Fruit fly (Drosophila melanogaster) whole organism, embryonic: ENCODE measurements around the gene Sld5.

Source experiments
- CG11696 ChIP-seq: fragments of 200-800 bp; sonication (Bioruptor generic); IDR thresholded peaks from 2 replicates; pipeline ENCODE4 v1.3.6; 2022; ENCODE audit warnings: missing biosample characterization, missing genetic modification characterization
- CG12071 ChIP-seq: fragments of 200-800 bp; sonication (Bioruptor generic); optimal IDR thresholded peaks from 3 replicates; lab custom pipeline; 2018; ENCODE audit warnings: missing biosample characterization, mild to moderate bottlenecking, missing genetic modification characterization
- CG13123 ChIP-seq: fragments of 200-800 bp; sonication (Bioruptor generic); optimal IDR thresholded peaks from 2 replicates; lab custom pipeline; 2016; ENCODE audit warnings: missing biosample characterization, missing genetic modification characterization
- CG13894 ChIP-seq: fragments of 200-800 bp; sonication (Bioruptor generic); optimal IDR thresholded peaks from 3 replicates; lab custom pipeline; 2018; ENCODE audit warnings: missing biosample characterization, mild to moderate bottlenecking, missing genetic modification characterization, moderate library complexity
- CG14667 ChIP-seq: fragments of 200-800 bp; sonication (Bioruptor generic); IDR thresholded peaks from 2 replicates; pipeline ENCODE4 v1.3.6; 2022; ENCODE audit warnings: missing biosample characterization, missing genetic modification characterization
- CG15601 ChIP-seq: fragments of 200-800 bp; sonication (Bioruptor generic); optimal IDR thresholded peaks from 3 replicates; lab custom pipeline; 2019; ENCODE audit warnings: missing biosample characterization, mild to moderate bottlenecking, missing genetic modification characterization, moderate library complexity
- CG16779 ChIP-seq: fragments of 200-800 bp; sonication (Bioruptor generic); IDR thresholded peaks from 2 replicates; pipeline ENCODE4 v1.3.6; 2022; ENCODE audit warnings: missing biosample characterization, missing genetic modification characterization
- CG18764 ChIP-seq: fragments of 200-800 bp; sonication (Bioruptor generic); optimal IDR thresholded peaks from 3 replicates; lab custom pipeline; 2016; ENCODE audit warnings: missing biosample characterization, missing genetic modification characterization
- CG2120 ChIP-seq: fragments of 200-800 bp; sonication (Bioruptor generic); optimal IDR thresholded peaks from 3 replicates; lab custom pipeline; 2016; ENCODE audit warnings: missing biosample characterization, missing genetic modification characterization
- CG3838 ChIP-seq: fragments of 200-800 bp; sonication (Bioruptor generic); optimal IDR thresholded peaks from 3 replicates; lab custom pipeline; 2016; ENCODE audit warnings: missing biosample characterization, missing genetic modification characterization
- CG42726 ChIP-seq: fragments of 200-800 bp; sonication (Bioruptor generic); IDR thresholded peaks from 2 replicates; pipeline ENCODE4 v1.3.6; 2022; ENCODE audit warnings: missing biosample characterization, missing genetic modification characterization; ENCODE audit not compliant: partially characterized antibody
- CG8478 ChIP-seq: fragments of >200 bp; optimal IDR thresholded peaks from 2 replicates; lab custom pipeline; 2018
- CG8765 ChIP-seq: fragments of 200-800 bp; sonication (Bioruptor generic); IDR thresholded peaks from 2 replicates; pipeline ENCODE4 v1.3.6; 2022; ENCODE audit warnings: missing biosample characterization, missing genetic modification characterization
- CG9797 ChIP-seq: fragments of 200-800 bp; sonication (Bioruptor generic); optimal IDR thresholded peaks from 3 replicates; lab custom pipeline; 2018; ENCODE audit warnings: missing biosample characterization, mild to moderate bottlenecking, missing genetic modification characterization
- Dek ChIP-seq: fragments of 200-800 bp; sonication (Bioruptor generic); optimal IDR thresholded peaks from 3 replicates; lab custom pipeline; 2019; ENCODE audit warnings: missing biosample characterization, mild to moderate bottlenecking, missing genetic modification characterization, moderate library complexity
- Dp ChIP-seq: fragments of 200-800 bp; sonication (Bioruptor generic); optimal IDR thresholded peaks from 2 replicates; lab custom pipeline; 2018; ENCODE audit warnings: missing biosample characterization, mild to moderate bottlenecking, missing genetic modification characterization, moderate library complexity
- Eip74EF ChIP-seq, 2 experiments: fragments of 200-800 bp in 1 of 2; fragments of >200 bp in 1 of 2; sonication (Bioruptor generic) in 1 of 2; optimal IDR thresholded peaks; 2 replicates each; lab custom pipeline; 2017 to 2019; ENCODE audit warnings: missing biosample characterization in 2 of 2, missing genetic modification characterization in 2 of 2, mild to moderate bottlenecking in 1 of 2, moderate library complexity in 1 of 2
- Fer1 ChIP-seq: fragments of 200-800 bp; sonication (Bioruptor generic); optimal IDR thresholded peaks from 2 replicates; lab custom pipeline; 2017; ENCODE audit warnings: missing biosample characterization, mild to moderate bottlenecking, missing genetic modification characterization
- HLH3B ChIP-seq: fragments of 200-800 bp; sonication (Bioruptor generic); IDR thresholded peaks from 2 replicates; pipeline ENCODE4 v1.3.6; 2022; ENCODE audit warnings: missing biosample characterization, missing genetic modification characterization
- Kr ChIP-seq: fragments of 200-800 bp; sonication (Bioruptor generic); optimal IDR thresholded peaks from 2 replicates; lab custom pipeline; 2017; ENCODE audit warnings: missing biosample characterization, mild to moderate bottlenecking, missing genetic modification characterization
- MTF-1 ChIP-seq: fragments of 200-800 bp; sonication (Bioruptor generic); optimal IDR thresholded peaks from 2 replicates; lab custom pipeline; 2018; ENCODE audit warnings: missing biosample characterization, mild to moderate bottlenecking, missing genetic modification characterization, borderline replicate concordance
- Myb ChIP-seq: fragments of 200-800 bp; sonication (Bioruptor generic); optimal IDR thresholded peaks from 2 replicates; lab custom pipeline; 2016; ENCODE audit warnings: missing biosample characterization, missing genetic modification characterization
- Oaz ChIP-seq: fragments of 200-800 bp; sonication (Bioruptor generic); IDR thresholded peaks from 2 replicates; pipeline ENCODE4 v1.3.6; 2022; ENCODE audit warnings: missing biosample characterization, missing genetic modification characterization
- Optix ChIP-seq: fragments of 200-800 bp; sonication (Bioruptor generic); IDR thresholded peaks from 3 replicates; pipeline ENCODE4 v1.3.6; 2022; ENCODE audit warnings: missing biosample characterization, missing genetic modification characterization
- ash1 ChIP-seq: fragments of 200-800 bp; sonication (Bioruptor generic); optimal IDR thresholded peaks from 2 replicates; lab custom pipeline; 2018; ENCODE audit warnings: missing biosample characterization, mild to moderate bottlenecking, missing genetic modification characterization
- br ChIP-seq: fragments of >200 bp; optimal IDR thresholded peaks from 2 replicates; lab custom pipeline; 2017
- caup ChIP-seq: fragments of 200-800 bp; sonication (Bioruptor generic); optimal IDR thresholded peaks from 3 replicates; lab custom pipeline; 2017; ENCODE audit warnings: missing biosample characterization, mild to moderate bottlenecking, missing genetic modification characterization, moderate library complexity; ENCODE audit not compliant: severe bottlenecking
- dmrt11E ChIP-seq: fragments of 200-800 bp; sonication (Bioruptor generic); optimal IDR thresholded peaks from 3 replicates; lab custom pipeline; 2018; ENCODE audit warnings: missing biosample characterization, mild to moderate bottlenecking, missing genetic modification characterization, moderate library complexity
- fu2 ChIP-seq: fragments of 200-800 bp; sonication (Bioruptor generic); optimal IDR thresholded peaks from 2 replicates; lab custom pipeline; 2016; ENCODE audit warnings: missing biosample characterization, missing genetic modification characterization
- gce ChIP-seq: fragments of 200-800 bp; sonication (Bioruptor generic); IDR thresholded peaks from 3 replicates; pipeline ENCODE4 v1.3.6; 2022; ENCODE audit warnings: missing biosample characterization, missing genetic modification characterization
- gcm ChIP-seq: fragments of 200-800 bp; sonication (Bioruptor generic); optimal IDR thresholded peaks from 2 replicates; lab custom pipeline; 2019; ENCODE audit warnings: missing biosample characterization, mild to moderate bottlenecking, missing genetic modification characterization, moderate library complexity
- gt ChIP-seq: fragments of 200-800 bp; sonication (Bioruptor generic); IDR thresholded peaks from 2 replicates; pipeline ENCODE4 v1.3.6; 2022; ENCODE audit warnings: missing biosample characterization, missing genetic modification characterization
- insv ChIP-seq, 2 experiments: fragments of 200-800 bp; sonication (Bioruptor generic); optimal IDR thresholded peaks; 3 replicates each; lab custom pipeline; 2016 to 2018; ENCODE audit warnings: missing biosample characterization in 2 of 2, missing genetic modification characterization in 2 of 2
- jumu ChIP-seq: fragments of 200-800 bp; sonication (Bioruptor generic); optimal IDR thresholded peaks from 3 replicates; lab custom pipeline; 2016; ENCODE audit warnings: missing biosample characterization, missing genetic modification characterization
- lab ChIP-seq: fragments of 200-800 bp; sonication (Bioruptor generic); optimal IDR thresholded peaks from 3 replicates; lab custom pipeline; 2017; ENCODE audit warnings: missing biosample characterization, missing genetic modification characterization, mild to moderate bottlenecking, moderate library complexity, missing genetic modification reagents
- nau ChIP-seq: fragments of 200-800 bp; sonication (Bioruptor generic); optimal IDR thresholded peaks from 3 replicates; lab custom pipeline; 2017; ENCODE audit warnings: missing biosample characterization, mild to moderate bottlenecking, missing genetic modification characterization, missing genetic modification reagents
- pan ChIP-seq, 4 experiments: fragments of >200 bp in 3 of 4; fragments of 200-800 bp in 1 of 4; sonication (Bioruptor generic) in 1 of 4; optimal IDR thresholded peaks in 3 of 4; IDR thresholded peaks in 1 of 4; 2 replicates each; pipeline versions ENCODE4 v1.3.6 to Lab custom; 2017 to 2022; ENCODE audit warnings: missing biosample characterization in 2 of 4, missing genetic modification characterization in 2 of 4, mixed read lengths in 1 of 4
- phol ChIP-seq: fragments of 200-800 bp; sonication (Bioruptor generic); optimal IDR thresholded peaks from 3 replicates; lab custom pipeline; 2018; ENCODE audit warnings: missing biosample characterization, mild to moderate bottlenecking, missing genetic modification characterization, moderate library complexity
- scrt ChIP-seq: fragments of 200-800 bp; sonication (Bioruptor generic); optimal IDR thresholded peaks from 2 replicates; lab custom pipeline; 2018; ENCODE audit warnings: missing biosample characterization, mild to moderate bottlenecking, missing genetic modification characterization, moderate library complexity
- seq ChIP-seq: fragments of 200-800 bp; sonication (Bioruptor generic); IDR thresholded peaks from 2 replicates; pipeline ENCODE4 v1.3.6; 2022; ENCODE audit warnings: missing biosample characterization, missing genetic modification characterization
- tgo ChIP-seq: fragments of 200-800 bp; sonication (Bioruptor generic); IDR thresholded peaks from 3 replicates; pipeline ENCODE4 v1.3.6; 2022; ENCODE audit warnings: missing biosample characterization, missing genetic modification characterization
- tll ChIP-seq, 2 experiments: fragments of 200-800 bp in 1 of 2; fragments of >200 bp in 1 of 2; sonication (Bioruptor generic) in 1 of 2; optimal IDR thresholded peaks; 2 replicates each; lab custom pipeline; 2017 to 2019; ENCODE audit warnings: missing biosample characterization in 2 of 2, missing genetic modification characterization in 2 of 2, mild to moderate bottlenecking in 1 of 2, moderate library complexity in 1 of 2
- tup ChIP-seq: fragments of 200-800 bp; sonication (Bioruptor generic); optimal IDR thresholded peaks from 2 replicates; lab custom pipeline; 2016; ENCODE audit warnings: missing biosample characterization, mild to moderate bottlenecking, missing genetic modification characterization, moderate library complexity
- unpg ChIP-seq: fragments of 200-800 bp; sonication (Bioruptor generic); optimal IDR thresholded peaks from 3 replicates; lab custom pipeline; 2018; ENCODE audit warnings: missing biosample characterization, mild to moderate bottlenecking, missing genetic modification characterization, moderate library complexity
- zen2 ChIP-seq: fragments of 200-800 bp; sonication (Bioruptor generic); IDR thresholded peaks from 3 replicates; pipeline ENCODE4 v1.3.6; 2022; ENCODE audit warnings: missing biosample characterization, missing genetic modification characterization; ENCODE audit not compliant: partially characterized antibody

Gene Sld5

DNA sequence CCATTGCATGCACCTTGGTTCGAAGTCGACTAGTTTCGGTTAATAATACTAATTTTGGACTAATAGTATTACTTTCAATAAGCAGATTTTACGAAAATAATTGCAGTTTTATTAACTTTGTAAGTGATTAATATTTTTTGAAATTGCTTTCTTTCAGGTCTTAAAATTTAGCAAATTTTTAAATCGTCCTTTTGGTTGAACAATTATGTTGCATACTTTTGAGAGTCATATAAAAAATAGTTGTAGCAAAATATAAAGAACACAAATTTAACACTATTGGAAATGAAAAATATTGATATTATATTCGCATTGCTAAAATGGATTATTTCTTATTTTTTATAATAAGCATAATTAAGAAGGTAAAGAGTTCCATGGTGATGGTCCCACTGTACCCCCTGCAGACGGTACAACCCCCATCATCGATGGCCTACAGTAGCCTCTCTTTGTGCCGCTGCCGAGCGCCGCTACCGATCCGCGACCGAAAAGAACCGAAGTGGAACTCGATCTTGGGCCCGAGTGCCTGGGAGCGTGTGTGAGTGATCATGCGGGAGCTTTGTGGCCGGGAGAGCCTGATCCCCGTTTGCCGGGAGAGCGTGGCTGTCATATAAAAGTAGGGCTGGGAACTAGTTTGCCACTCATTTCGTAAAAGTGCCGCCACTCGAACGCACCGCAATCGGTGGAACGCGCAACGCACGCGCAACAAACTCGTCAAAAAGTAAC lies 35.0 kb downstream of the Sld5 start (continued):
- TF ChIP-seq CG15601 (tag; lab: Kevin White, UChicago), result peak; percentile 92
- TF ChIP-seq CG13123 (GFP tag; lab: Kevin White, UChicago), result peak; percentile 82
- TF ChIP-seq unpg (GFP tag; lab: Kevin White, UChicago), result peak; percentile 92
- TF ChIP-seq pan (optimal IDR thresholded peaks at IDR 0.05; lab: Kevin White, UChicago), result no peak
- TF ChIP-seq pan (GFP tag; optimal IDR thresholded peaks at IDR 0.05 in 1 of 2, IDR thresholded peaks at IDR 0.05 in 1 of 2), result peak in 1 of 2 experiments; percentile 86
- TF ChIP-seq Oaz (GFP tag; lab: Robert Waterston, UW), result peak; percentile 58; the same call in 1 of the 2 replicates
- TF ChIP-seq CG14667 (GFP tag; lab: Robert Waterston, UW), result peak; percentile 81
- TF ChIP-seq Fer1 (GFP tag; lab: Kevin White, UChicago), result peak; percentile 86
- TF ChIP-seq Dp (GFP tag; lab: Kevin White, UChicago), result no peak
- no peak for TF ChIP-seq CG16779 (GFP tag; lab: Robert Waterston, UW)
- peak; percentile 74 for TF ChIP-seq jumu
- peak; percentile 94 for TF ChIP-seq gcm (GFP tag; lab: Kevin White, UChicago)
- TF ChIP-seq scrt (GFP tag; lab: Kevin White, UChicago), result peak; percentile 84
- peak; percentile 84 for TF ChIP-seq CG18764
- peak; percentile 92 for TF ChIP-seq nau (GFP tag; lab: Kevin White, UChicago)
- TF ChIP-seq Kr (GFP tag; lab: Kevin White, UChicago), result peak; percentile 79
- TF ChIP-seq HLH3B (GFP tag; lab: Robert Waterston, UW), result peak; percentile 76
- peak; percentile 32 for TF ChIP-seq tup (GFP tag; lab: Kevin White, UChicago)
- peak; percentile 63 for TF ChIP-seq CG3838
- TF ChIP-seq Optix (GFP tag; lab: Robert Waterston, UW), result 0 out of 3 replicates have a peak, but pooled peaks have one; percentile 36
- no peak for TF ChIP-seq ash1 (GFP tag; lab: Kevin White, UChicago)
- peak; percentile 88 for TF ChIP-seq lab (GFP tag; lab: Kevin White, UChicago)
- peak; percentile 82 for TF ChIP-seq caup (GFP tag; lab: Kevin White, UChicago)
- peak; percentile 83 for TF ChIP-seq fu2 (GFP tag; lab: Kevin White, UChicago)
- peak; percentile 87 for TF ChIP-seq tgo (GFP tag; lab: Robert Waterston, UW)
- TF ChIP-seq CG42726, result no peak
- peak; percentile 86 for TF ChIP-seq Dek (tag; lab: Kevin White, UChicago)
- peak; percentile 99 for TF ChIP-seq dmrt11E
- TF ChIP-seq Eip74EF (GFP tag; optimal IDR thresholded peaks at IDR 0.05; lab: Kevin White, UChicago), result peak in 1 of 2 experiments; percentile 94
- TF ChIP-seq MTF-1 (GFP tag; lab: Kevin White, UChicago), result peak; percentile 10
- no peak for TF ChIP-seq zen2 (GFP tag; lab: Robert Waterston, UW)
- no peak for TF ChIP-seq gce (GFP tag; lab: Robert Waterston, UW)
- TF ChIP-seq tll (GFP tag; optimal IDR thresholded peaks at IDR 0.05; lab: Kevin White, UChicago), result peak in 1 of 2 experiments; percentile 10
- TF ChIP-seq seq (GFP tag; lab: Robert Waterston, UW), result peak; percentile 80
- peak; percentile 39; the same call in 1 of the 2 replicates for TF ChIP-seq gt (GFP tag; lab: Robert Waterston, UW)
- TF ChIP-seq CG11696, result no peak; the same call in 1 of the 2 replicates
- no peak for TF ChIP-seq CG12071 (GFP tag; lab: Kevin White, UChicago)
- no peak for TF ChIP-seq CG13894 (tag; lab: Kevin White, UChicago)
- TF ChIP-seq br, result no peak
- TF ChIP-seq CG9797 (GFP tag; lab: Kevin White, UChicago), result peak; percentile 31
- TF ChIP-seq CG8765 (GFP tag; lab: Robert Waterston, UW), result no peak; the same call in none of the 2 replicates
- TF ChIP-seq insv (GFP tag; optimal IDR thresholded peaks at IDR 0.05; lab: Kevin White, UChicago), result peak in 1 of 2 experiments; percentile 62
- no peak for TF ChIP-seq CG8478
- TF ChIP-seq Myb (GFP tag; lab: Kevin White, UChicago), result peak; percentile 63
- peak; percentile 93 for TF ChIP-seq CG2120 (GFP tag; lab: Kevin White, UChicago)
- TF ChIP-seq phol (tag; lab: Kevin White, UChicago), result peak; percentile 98
